Fruit fly (Drosophila melanogaster): ENCODE data around the gene Xpac.

The Xpac gene

DNA sequence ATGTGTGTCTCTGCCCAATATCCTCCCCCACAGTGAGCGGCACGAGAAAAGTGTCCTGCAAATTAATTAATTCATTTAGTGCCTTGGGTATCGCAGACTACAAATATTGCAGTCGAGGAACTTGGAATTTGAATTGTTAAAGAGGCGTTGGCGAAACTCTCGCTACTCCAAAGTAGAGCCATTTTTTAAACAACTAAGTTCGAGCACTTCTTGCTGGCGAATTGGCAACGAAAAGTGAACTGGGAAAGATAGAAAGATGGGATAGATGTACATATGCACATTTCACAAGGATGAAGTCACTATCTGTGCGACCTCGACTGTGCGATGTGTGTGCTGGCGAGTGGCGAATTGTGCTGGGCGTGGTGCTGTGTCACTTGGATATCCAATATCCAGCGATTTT, 2.8 kb upstream of the Xpac start (continued):
- TF ChIP-seq CG14667 (GFP tag; IDR thresholded peaks at IDR 0.05) (no peak), az2 (GFP tag; optimal IDR thresholded peaks at IDR 0.05) (peak; percentile 22), phol (tag; optimal IDR thresholded peaks at IDR 0.05) (peak; percentile 56), CG16815 (GFP tag; optimal IDR thresholded peaks at IDR 0.05) (peak; percentile 29), Rx (GFP tag; IDR thresholded peaks at IDR 0.05) (no peak), CG31365 (tag; optimal IDR thresholded peaks at IDR 0.05) (no peak), CG4820 (GFP tag; optimal IDR thresholded peaks at IDR 0.05) (no peak), CG3995 (GFP tag; optimal IDR thresholded peaks at IDR 0.05) (no peak), CG18476 (GFP tag; optimal IDR thresholded peaks at IDR 0.05) (no peak), dmrt11E (tag; optimal IDR thresholded peaks at IDR 0.05) (peak; percentile 57), aop (GFP tag; IDR thresholded peaks at IDR 0.05) (no peak), Hr39 (optimal IDR thresholded peaks at IDR 0.05) (no peak), CG14014 (GFP tag; IDR thresholded peaks at IDR 0.05) (no peak), Nf-YB (GFP tag; optimal IDR thresholded peaks at IDR 0.05) (peak; percentile 2), ttk (GFP tag; IDR thresholded peaks at IDR 0.05) (no peak), CG7839 (tag; optimal IDR thresholded peaks at IDR 0.05) (peak; percentile 56), CG4424 (GFP tag; optimal IDR thresholded peaks at IDR 0.05) (peak; percentile 36), sisA (GFP tag; IDR thresholded peaks at IDR 0.05) (peak; percentile 24; the same call in 1 of the 2 replicates), CG34376 (GFP tag; optimal IDR thresholded peaks at IDR 0.05) (no peak), ab (GFP tag; optimal IDR thresholded peaks at IDR 0.05) (no peak), H2.0 (GFP tag; IDR thresholded peaks at IDR 0.05) (no peak), CG10267 (tag; optimal IDR thresholded peaks at IDR 0.05) (peak; percentile 21), Ets65A (GFP tag) (peak; percentile 93), CG6254 (GFP tag; optimal IDR thresholded peaks at IDR 0.05) (peak; percentile 14), D19A (tag; optimal IDR thresholded peaks at IDR 0.05) (peak; percentile 29), Usf (GFP tag; optimal IDR thresholded peaks at IDR 0.05) (no peak), Fer1 (GFP tag; optimal IDR thresholded peaks at IDR 0.05) (peak; percentile 25), gcm (GFP tag; optimal IDR thresholded peaks at IDR 0.05) (no peak), ATbp (GFP tag; optimal IDR thresholded peaks at IDR 0.05) (peak; percentile 28), zfh2 (GFP tag; optimal IDR thresholded peaks at IDR 0.05) (no peak), gcm2 (GFP tag; optimal IDR thresholded peaks at IDR 0.05) (no peak), CG34422 (GFP tag; IDR thresholded peaks at IDR 0.05) (no peak), crp (GFP tag; optimal IDR thresholded peaks at IDR 0.05) (no peak), vvl (GFP tag; IDR thresholded peaks at IDR 0.05) (no peak), CG10274 (GFP tag; optimal IDR thresholded peaks at IDR 0.05) (peak; percentile 7), bsh (GFP tag; optimal IDR thresholded peaks at IDR 0.05) (peak; percentile 3 to 53), chif (GFP tag; optimal IDR thresholded peaks at IDR 0.05) (peak in 1 of 2 experiments; percentile 33), tap (tag; optimal IDR thresholded peaks at IDR 0.05) (no peak), CG10565 (GFP tag; optimal IDR thresholded peaks at IDR 0.05) (no peak), Hmr (GFP tag; optimal IDR thresholded peaks at IDR 0.05) (peak; percentile 54), CG18599 (GFP tag; optimal IDR thresholded peaks at IDR 0.05) (peak; percentile 48), CG9876 (GFP tag; optimal IDR thresholded peaks at IDR 0.05) (no peak), CG17385 (GFP tag; optimal IDR thresholded peaks at IDR 0.05) (no peak), CG11456 (GFP tag; IDR thresholded peaks at IDR 0.05) (no peak), CG8478 (optimal IDR thresholded peaks at IDR 0.05) (no peak), CG1233 (GFP tag; optimal IDR thresholded peaks at IDR 0.05) (no peak), CG14710 (tag; optimal IDR thresholded peaks at IDR 0.05) (peak; percentile 43), CG2116 (GFP tag; optimal IDR thresholded peaks at IDR 0.05) (no peak), Mes4 (GFP tag; optimal IDR thresholded peaks at IDR 0.05) (peak; percentile 13), dati (GFP tag; IDR thresholded peaks at IDR 0.05) (no peak), br (optimal IDR thresholded peaks at IDR 0.05) (no peak), nau (GFP tag; optimal IDR thresholded peaks at IDR 0.05) (no peak), Oli (tag; optimal IDR thresholded peaks at IDR 0.05) (peak; percentile 37)

Data from whole organism, embryonic.